Worm (Caenorhabditis elegans): Measurements from ENCODE around the gene clec-180.
"Not testable (repeated sequence)": the region's sequence is repeated elsewhere in the genome, so short reads cannot be mapped to it uniquely, and the experiment has no call there.

clec-180 gene

ce11 chrIV:7563850-7564249 lies 4.8 kb upstream of the clec-180 start, which contains the start of gene F32E10.9:
Gene F32E10.9, minus strand, starts transcription at chrIV:7563950.
- TF ChIP-seq nhr-25 (tag; optimal IDR thresholded peaks at IDR 0.05; ENCODE audit: borderline replicate concordance, insufficient read depth); ZK337.2 (GFP tag; IDR thresholded peaks at IDR 0.05); Y105C5A.15 (GFP tag; IDR thresholded peaks at IDR 0.05): not testable (repeated sequence)

ce11 chrIV:7567557-7568010 lies 1.1 kb upstream of the clec-180 start, which contains the start of gene F32E10.8:
Gene F32E10.8, plus strand, starts transcription at chrIV:7567607.
- TF ChIP-seq unc-62 (GFP tag; optimal IDR thresholded peaks at IDR 0.05 in 1 of 2) (peak in 1 of 2 experiments; percentile 97), unc-62 (tag; optimal IDR thresholded peaks at IDR 0.05) (no peak), gei-8 (GFP tag; optimal IDR thresholded peaks at IDR 0.05) (no peak)

- TF ChIP-seq nhr-41 (GFP tag; IDR thresholded peaks at IDR 0.05) (peak; percentile 93), nhr-28 (tag; optimal IDR thresholded peaks at IDR 0.05) (peak; percentile 25), egl-27 (tag; optimal IDR thresholded peaks at IDR 0.05) (no peak), ceh-28 (tag; optimal IDR thresholded peaks at IDR 0.05) (no peak), F37D6.2 (tag; optimal IDR thresholded peaks at IDR 0.05) (peak; percentile 70), mdt-29 (GFP tag; IDR thresholded peaks at IDR 0.05) (peak; percentile 81; the same call in 1 of the 2 replicates), fkh-10 (GFP tag; optimal IDR thresholded peaks at IDR 0.05) (no peak), Y75B8A.6 (GFP tag; IDR thresholded peaks at IDR 0.05) (0 out of 2 replicates have a peak, but pooled peaks have one; percentile 33), D1046.2 (GFP tag; IDR thresholded peaks at IDR 0.05) (peak; percentile 84; the same call in 1 of the 2 replicates), ctbp-1 (GFP tag; IDR thresholded peaks at IDR 0.05) (peak; percentile 94), nhr-11 (tag; optimal IDR thresholded peaks at IDR 0.05) (no peak), lir-3 (tag; optimal IDR thresholded peaks at IDR 0.05) (peak; percentile 85), nhr-111 (GFP tag; optimal IDR thresholded peaks at IDR 0.05) (peak; percentile 96), lin-39 (tag; optimal IDR thresholded peaks at IDR 0.05) (no peak), set-16 (GFP tag; IDR thresholded peaks at IDR 0.05) (0 out of 2 replicates have a peak, but pooled peaks have one; percentile 21), zip-11 (GFP tag; IDR thresholded peaks at IDR 0.05) (peak; percentile 68; the same call in 1 of the 2 replicates), hif-1 (tag; optimal IDR thresholded peaks at IDR 0.05) (peak; percentile 59 to 71), lin-38 (GFP tag; IDR thresholded peaks at IDR 0.05) (peak; percentile 90), ceh-32 (tag; optimal IDR thresholded peaks at IDR 0.05; ENCODE audit: poor library complexity) (peak; percentile 31), dmd-8 (GFP tag; IDR thresholded peaks at IDR 0.05) (peak; percentile 98), lin-29 (GFP tag; IDR thresholded peaks at IDR 0.05) (peak; percentile 60; the same call in 1 of the 2 replicates), daf-12 (tag; optimal IDR thresholded peaks at IDR 0.05) (no peak), cey-2 (tag; optimal IDR thresholded peaks at IDR 0.05; ENCODE audit: borderline replicate concordance, insufficient read depth) (no peak), madf-5 (GFP tag; IDR thresholded peaks at IDR 0.05) (peak; percentile 90 to 95), F44E2.7 (GFP tag; IDR thresholded peaks at IDR 0.05) (peak; percentile 97), spr-3 (GFP tag; optimal IDR thresholded peaks at IDR 0.05) (peak; percentile 83), ZK546.5 (tag; optimal IDR thresholded peaks at IDR 0.05) (no peak), Y48G9A.11 (GFP tag; IDR thresholded peaks at IDR 0.05) (peak; percentile 89), unc-62 (GFP tag; optimal IDR thresholded peaks at IDR 0.05 in 1 of 2) (peak in 1 of 2 experiments; percentile 79), unc-62 (tag; optimal IDR thresholded peaks at IDR 0.05) (no peak), gei-8 (GFP tag; optimal IDR thresholded peaks at IDR 0.05) (peak; percentile 92), F26F4.8 (GFP tag; conservative IDR thresholded peaks at IDR 0.05) (peak; percentile 97), lsy-2 (tag; optimal IDR thresholded peaks at IDR 0.05) (peak in 1 of 2 experiments; percentile 75), ceh-62 (tag; optimal IDR thresholded peaks at IDR 0.05) (no peak), lin-15B (tag; optimal IDR thresholded peaks at IDR 0.05) (no peak), saeg-2 (GFP tag; IDR thresholded peaks at IDR 0.05) (peak; percentile 79), sdz-12 (GFP tag; optimal IDR thresholded peaks at IDR 0.05) (peak; percentile 95), ces-1 (GFP tag; optimal IDR thresholded peaks at IDR 0.05) (peak; percentile 66), Y105C5A.15 (GFP tag; IDR thresholded peaks at IDR 0.05) (peak; percentile 98), nhr-102 (tag; optimal IDR thresholded peaks at IDR 0.05) (peak; percentile 81), ceh-82 (tag; optimal IDR thresholded peaks at IDR 0.05) (no peak), jun-1 (tag; optimal IDR thresholded peaks at IDR 0.05) (peak; percentile 41), zfp-2 (tag; optimal IDR thresholded peaks at IDR 0.05) (peak; percentile 73)
Measured at ce11 chrIV:7573944-7574343, 5.3 kb downstream of the clec-180 start.

Data from whole organism, L4 larva.